Worm (Caenorhabditis elegans): Measurements from ENCODE around the gene vps-37.

The vps-37 gene

DNA sequence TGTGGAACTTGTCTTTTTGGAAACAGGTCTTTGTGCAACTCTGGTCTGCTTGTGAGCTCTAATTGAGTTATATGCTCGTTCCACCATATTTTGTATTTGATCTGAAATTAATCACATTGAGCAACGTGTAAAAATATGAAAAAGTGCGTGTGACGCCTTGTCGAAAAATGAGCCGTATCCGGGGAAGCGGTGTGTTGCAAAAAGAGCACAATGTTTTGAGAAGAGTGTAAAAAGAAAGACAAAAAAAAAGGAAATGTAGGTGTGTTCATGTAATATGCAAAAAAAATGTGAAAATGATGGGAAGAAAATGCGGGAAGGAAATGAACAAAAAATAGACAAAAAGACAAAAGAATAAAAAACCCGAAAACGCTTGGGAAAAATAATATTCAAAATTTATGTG is 38.3 kb downstream of the vps-37 start, which contains the start of gene acy-4:
TSS of gene acy-4 (minus strand) at position 101 of the 400 bp plus-strand sequence.
- no peak for TF ChIP-seq spr-1 (tag; optimal IDR thresholded peaks at IDR 0.05)
- no peak for TF ChIP-seq ceh-20 (GFP tag; IDR thresholded peaks at IDR 0.05)

DNA sequence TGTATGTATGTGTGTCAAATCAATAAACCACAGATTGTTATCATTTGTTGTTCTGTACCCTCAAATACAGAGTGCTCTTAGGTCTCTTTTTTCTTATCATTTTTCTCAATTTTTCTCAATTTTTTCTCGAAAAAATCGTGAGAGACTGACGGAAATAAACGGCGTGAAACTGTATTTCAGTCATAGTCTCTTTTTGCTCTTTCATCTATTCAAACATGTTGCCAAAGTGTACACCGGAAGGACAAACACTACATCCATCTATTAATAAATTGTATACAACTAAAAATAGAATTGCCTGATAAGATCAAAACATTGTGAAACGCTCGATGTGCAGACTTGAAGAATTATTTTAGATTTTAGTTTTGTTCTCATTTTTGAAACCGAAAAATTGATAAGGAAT is 41.9 kb downstream of the vps-37 start:
- TF ChIP-seq nhr-6 (tag; optimal IDR thresholded peaks at IDR 0.05), result peak; percentile 6
- no peak for TF ChIP-seq gei-8 (GFP tag; optimal IDR thresholded peaks at IDR 0.05)
- TF ChIP-seq saeg-2 (GFP tag; IDR thresholded peaks at IDR 0.05), result no peak
- no peak for TF ChIP-seq daf-16 (GFP tag; optimal IDR thresholded peaks at IDR 0.05)
- TF ChIP-seq daf-16 (tag; optimal IDR thresholded peaks at IDR 0.05), result peak; percentile 66
- peak; percentile 32 for TF ChIP-seq dve-1 (tag; optimal IDR thresholded peaks at IDR 0.05; ENCODE audit: insufficient read depth)
- no peak for TF ChIP-seq hif-1 (tag; optimal IDR thresholded peaks at IDR 0.05)
- TF ChIP-seq T20F7.1 (GFP tag; optimal IDR thresholded peaks at IDR 0.05), result no peak
- TF ChIP-seq ctbp-1 (GFP tag; IDR thresholded peaks at IDR 0.05), result no peak
- no peak for TF ChIP-seq unc-39 (tag; optimal IDR thresholded peaks at IDR 0.05)
- TF ChIP-seq dmd-6 (GFP tag; IDR thresholded peaks at IDR 0.05), result peak; percentile 28; the same call in 1 of the 2 replicates
- TF ChIP-seq zag-1 (tag; optimal IDR thresholded peaks at IDR 0.05), result no peak
- no peak for TF ChIP-seq F37D6.2 (tag; optimal IDR thresholded peaks at IDR 0.05)
- no peak for TF ChIP-seq nhr-41 (GFP tag; IDR thresholded peaks at IDR 0.05)
- no peak for TF ChIP-seq R02D3.7 (tag; optimal IDR thresholded peaks at IDR 0.05)
- TF ChIP-seq nhr-28 (tag; optimal IDR thresholded peaks at IDR 0.05), result peak; percentile 18
- no peak for TF ChIP-seq ceh-20 (GFP tag; IDR thresholded peaks at IDR 0.05)
- no peak for TF ChIP-seq F44E2.7 (GFP tag; IDR thresholded peaks at IDR 0.05)
- no peak for TF ChIP-seq egl-27 (tag; optimal IDR thresholded peaks at IDR 0.05)

All from whole organism, L4 larva.